Worm (Caenorhabditis elegans): ENCODE measurements around the gene larp-1.
A peak's percentile ranks its signal among the peaks of the same experiment; 100 is the strongest.

Gene larp-1

ce11 chrIII:5023642-5024041 is 6.2 kb upstream of the larp-1 start:
- no peak for TF ChIP-seq ceh-31 (tag; optimal IDR thresholded peaks at IDR 0.05)
- no peak for TF ChIP-seq sox-4 (tag; optimal IDR thresholded peaks at IDR 0.05)
- TF ChIP-seq ama-1 (optimal IDR thresholded peaks at IDR 0.05) = no peak
- TF ChIP-seq npax-4 (tag; optimal IDR thresholded peaks at IDR 0.05) = no peak
- no peak for TF ChIP-seq pha-4 (tag; optimal IDR thresholded peaks at IDR 0.05)
- TF ChIP-seq zip-5 (tag; optimal IDR thresholded peaks at IDR 0.05) = no peak
- TF ChIP-seq ceh-34 (tag; optimal IDR thresholded peaks at IDR 0.05) = no peak
- TF ChIP-seq ceh-30 (tag; optimal IDR thresholded peaks at IDR 0.05) = no peak
- no peak for TF ChIP-seq dmd-4 (tag; optimal IDR thresholded peaks at IDR 0.05; ENCODE audit: borderline replicate concordance)
- TF ChIP-seq hlh-13 (GFP tag; optimal IDR thresholded peaks at IDR 0.05) = no peak
- TF ChIP-seq K02D7.2 (tag; optimal IDR thresholded peaks at IDR 0.05) = no peak
- no peak for TF ChIP-seq elt-4 (tag; optimal IDR thresholded peaks at IDR 0.05)
- TF ChIP-seq nfya-1 (tag; optimal IDR thresholded peaks at IDR 0.05) = no peak
- TF ChIP-seq C38D4.7 (GFP tag; optimal IDR thresholded peaks at IDR 0.05) = no peak

DNA sequence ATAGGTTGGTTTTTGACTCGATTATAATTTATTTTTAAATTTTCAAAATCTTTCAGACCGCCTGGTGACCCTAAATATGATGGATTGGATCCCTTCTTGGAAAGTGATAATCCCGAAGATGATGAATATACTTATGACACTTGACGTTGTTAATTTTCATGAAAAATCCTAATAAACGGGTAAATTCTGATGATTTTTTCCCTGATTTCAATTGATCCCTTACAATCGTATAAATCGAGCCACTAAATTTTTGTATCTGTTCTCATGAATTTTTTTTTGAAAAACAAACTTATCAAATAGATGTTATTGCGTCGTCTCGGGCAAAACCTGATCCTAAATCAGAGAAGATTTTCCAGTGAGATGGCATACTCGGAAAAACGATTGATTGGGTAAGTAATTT is 5.5 kb upstream of the larp-1 start, which contains the start of gene R144.13:
R144.13 (plus strand) TSS at position 301 of the 400 bp plus-strand sequence.
- TF ChIP-seq elt-4 (tag; optimal IDR thresholded peaks at IDR 0.05) (no peak), fkh-10 (GFP tag; optimal IDR thresholded peaks at IDR 0.05) (no peak), fax-1 (tag; optimal IDR thresholded peaks at IDR 0.05) (no peak), tbx-7 (tag; optimal IDR thresholded peaks at IDR 0.05) (no peak), sox-4 (tag; optimal IDR thresholded peaks at IDR 0.05) (no peak), pat-9 (tag; optimal IDR thresholded peaks at IDR 0.05) (no peak), ceh-9 (tag; optimal IDR thresholded peaks at IDR 0.05) (no peak), sox-2 (GFP tag; IDR thresholded peaks at IDR 0.05) (no peak)

DNA sequence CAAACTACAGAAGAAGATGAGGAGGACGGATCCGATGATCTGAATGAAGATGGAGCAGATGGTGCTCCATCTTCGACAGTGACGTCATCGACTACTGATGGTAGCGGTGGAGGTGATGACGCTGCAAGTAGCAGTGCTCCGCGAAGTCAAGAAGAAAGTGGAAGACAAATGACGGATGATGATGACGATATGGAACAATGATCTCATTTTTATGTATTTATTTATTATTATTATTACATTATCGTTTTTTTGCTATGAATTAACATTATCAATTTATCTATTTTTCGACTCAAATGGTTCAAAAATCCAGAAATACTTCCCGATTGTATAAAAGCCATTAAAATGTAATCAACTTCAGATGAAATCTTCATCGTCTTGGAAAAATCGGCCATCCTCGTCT is 4.2 kb upstream of the larp-1 start, which contains the start of gene R144.3:
R144.3 (plus strand) TSS at position 301 of the 400 bp plus-strand sequence.
- TF ChIP-seq K02D7.2 (tag; optimal IDR thresholded peaks at IDR 0.05) (no peak), tbx-2 (tag; optimal IDR thresholded peaks at IDR 0.05) (no peak), sox-4 (tag; optimal IDR thresholded peaks at IDR 0.05) (no peak), T23F11.4 (GFP tag; optimal IDR thresholded peaks at IDR 0.05) (no peak)

ce11 chrIII:5020924-5021323 is 3.5 kb upstream of the larp-1 start, which contains the start of gene mdt-11:
TSS of gene mdt-11 (plus strand) at chrIII:5021224.
- TF ChIP-seq pros-1 (tag; optimal IDR thresholded peaks at IDR 0.05) (no peak), K09A11.1 (tag; optimal IDR thresholded peaks at IDR 0.05; ENCODE audit: insufficient read depth) (no peak), tbx-2 (tag; optimal IDR thresholded peaks at IDR 0.05) (no peak), elt-4 (tag; optimal IDR thresholded peaks at IDR 0.05) (no peak), ceh-24 (tag; optimal IDR thresholded peaks at IDR 0.05) (no peak), ceh-6 (GFP tag; optimal IDR thresholded peaks at IDR 0.05) (no peak), syd-9 (tag; optimal IDR thresholded peaks at IDR 0.05) (no peak), gmeb-2 (tag; optimal IDR thresholded peaks at IDR 0.05) (no peak), ceh-2 (tag; optimal IDR thresholded peaks at IDR 0.05) (no peak), pha-4 (tag; optimal IDR thresholded peaks at IDR 0.05) (no peak), pat-9 (tag; optimal IDR thresholded peaks at IDR 0.05) (no peak), C08G9.2 (tag; optimal IDR thresholded peaks at IDR 0.05) (no peak), pax-1 (tag; optimal IDR thresholded peaks at IDR 0.05) (no peak)

ce11 chrIII:5018116-5018689 is 753 bp upstream of the larp-1 start, which contains the start of gene wip-1:
TSS of gene wip-1 (plus strand) at chrIII:5018639.
- peak; percentile 87 for TF ChIP-seq hlh-30 (tag; optimal IDR thresholded peaks at IDR 0.05; ENCODE audit: insufficient read depth)
- peak; percentile 71 for TF ChIP-seq unc-86 (tag; optimal IDR thresholded peaks at IDR 0.05)
- peak; percentile 89 for TF ChIP-seq ceh-14 (tag; optimal IDR thresholded peaks at IDR 0.05)
- TF ChIP-seq ceh-22 (tag; optimal IDR thresholded peaks at IDR 0.05) = no peak
- no peak for TF ChIP-seq ama-1 (optimal IDR thresholded peaks at IDR 0.05)
- TF ChIP-seq sdc-2 (tag; optimal IDR thresholded peaks at IDR 0.05) = peak; percentile 79
- peak; percentile 69 for TF ChIP-seq ceh-48 (tag; optimal IDR thresholded peaks at IDR 0.05)
- TF ChIP-seq pax-1 (tag; optimal IDR thresholded peaks at IDR 0.05) = no peak
- TF ChIP-seq ztf-16 (tag; optimal IDR thresholded peaks at IDR 0.05) = peak; percentile 84
- peak; percentile 40 for TF ChIP-seq eyg-1 (tag; optimal IDR thresholded peaks at IDR 0.05)
- peak; percentile 17 for TF ChIP-seq Y22D7AL.16 (tag; optimal IDR thresholded peaks at IDR 0.05)
- TF ChIP-seq elt-2 (tag; optimal IDR thresholded peaks at IDR 0.05) = peak; percentile 87
- TF ChIP-seq dve-1 (tag; optimal IDR thresholded peaks at IDR 0.05) = peak; percentile 96
- peak; percentile 30 for TF ChIP-seq C38D4.7 (GFP tag; optimal IDR thresholded peaks at IDR 0.05)
- peak; percentile 92 for TF ChIP-seq rnt-1 (tag; optimal IDR thresholded peaks at IDR 0.05)
- peak; percentile 72 for TF ChIP-seq hlh-6 (tag; optimal IDR thresholded peaks at IDR 0.05)
- TF ChIP-seq dmd-4 (tag; optimal IDR thresholded peaks at IDR 0.05; ENCODE audit: borderline replicate concordance) = peak; percentile 15
- peak; percentile 72 for TF ChIP-seq pqm-1 (tag; optimal IDR thresholded peaks at IDR 0.05)
